Worm (Caenorhabditis elegans) whole organism, mixed stage, embryonic: ENCODE results near the gene M60.4.

Source experiments
- M03D4.4 ChIP-seq: sonication (generic microtip); optimal IDR thresholded peaks from 2 replicates; lab custom pipeline; 2017; ENCODE audit warnings: mild to moderate bottlenecking, missing genetic modification characterization, missing compliant biosample characterization
- bed-3 ChIP-seq: fragments of 200-800 bp; sonication (Bioruptor generic); optimal IDR thresholded peaks from 3 replicates; lab custom pipeline; 2018; ENCODE audit warnings: mild to moderate bottlenecking, missing genetic modification characterization, moderate library complexity, missing compliant biosample characterization
- blmp-1 ChIP-seq: fragments of 150-350 bp; optimal IDR thresholded peaks from 2 replicates; lab custom pipeline; 2014; ENCODE audit warnings: missing biosample characterization, missing genetic modification characterization
- ceh-43 ChIP-seq: fragments of 200-800 bp; sonication (Bioruptor generic); optimal IDR thresholded peaks from 2 replicates; lab custom pipeline; 2018; ENCODE audit warnings: mild to moderate bottlenecking, missing genetic modification characterization, moderate library complexity, missing compliant biosample characterization
- ceh-83 ChIP-seq: fragments of 200-800 bp; sonication (Bioruptor generic); optimal IDR thresholded peaks from 2 replicates; lab custom pipeline; 2018; ENCODE audit warnings: mild to moderate bottlenecking, missing genetic modification characterization, missing compliant biosample characterization
- ces-1 ChIP-seq: fragments of 150-350 bp; optimal IDR thresholded peaks from 2 replicates; lab custom pipeline; 2014; ENCODE audit warnings: missing biosample characterization, missing genetic modification reagents, missing genetic modification characterization
- cnd-1 ChIP-seq: fragments of 200-800 bp; sonication (Bioruptor generic); optimal IDR thresholded peaks from 2 replicates; lab custom pipeline; 2018; ENCODE audit warnings: mild to moderate bottlenecking, missing genetic modification characterization, missing compliant biosample characterization
- drap-1 ChIP-seq: fragments of 200-800 bp; sonication (Bioruptor generic); optimal IDR thresholded peaks from 3 replicates; lab custom pipeline; 2018; ENCODE audit warnings: mild to moderate bottlenecking, missing genetic modification characterization, missing compliant biosample characterization
- elt-1 ChIP-seq: sonication (generic microtip); optimal IDR thresholded peaks from 2 replicates; lab custom pipeline; 2017; ENCODE audit warnings: missing genetic modification characterization, mild to moderate bottlenecking, missing compliant biosample characterization, antibody characterized with exemption, moderate library complexity, borderline replicate concordance; ENCODE audit not compliant: insufficient read depth
- elt-3 ChIP-seq: fragments of 150-350 bp; optimal IDR thresholded peaks from 2 replicates; lab custom pipeline; 2014; ENCODE audit warnings: missing biosample characterization, missing genetic modification characterization
- flh-1 ChIP-seq: fragments of 200-800 bp; sonication (Bioruptor generic); optimal IDR thresholded peaks from 2 replicates; lab custom pipeline; 2018; ENCODE audit warnings: mild to moderate bottlenecking, missing genetic modification characterization, moderate library complexity, missing compliant biosample characterization
- ham-2 ChIP-seq: fragments of 200-800 bp; sonication (Bioruptor generic); optimal IDR thresholded peaks from 2 replicates; lab custom pipeline; 2018; ENCODE audit warnings: mild to moderate bottlenecking, missing genetic modification characterization, missing compliant biosample characterization
- hlh-1 ChIP-seq: fragments of 150-350 bp; optimal IDR thresholded peaks from 2 replicates; lab custom pipeline; 2014; ENCODE audit warnings: missing biosample characterization, missing genetic modification reagents, missing genetic modification characterization
- lin-13 ChIP-seq: fragments of 150-350 bp; optimal IDR thresholded peaks from 2 replicates; lab custom pipeline; 2014; ENCODE audit warnings: missing biosample characterization, missing genetic modification characterization
- lsy-2 ChIP-seq: fragments of 150-350 bp; optimal IDR thresholded peaks from 2 replicates; lab custom pipeline; 2014; ENCODE audit warnings: missing biosample characterization, missing genetic modification characterization
- mab-5 ChIP-seq: fragments of 150-350 bp; optimal IDR thresholded peaks from 2 replicates; lab custom pipeline; 2014; ENCODE audit warnings: missing biosample characterization, missing genetic modification characterization
- mep-1 ChIP-seq: fragments of 150-350 bp; optimal IDR thresholded peaks from 2 replicates; lab custom pipeline; 2017; ENCODE audit warnings: missing biosample characterization, missing genetic modification reagents, missing genetic modification characterization, inconsistent platforms
- nhr-237 ChIP-seq: fragments of 150-350 bp; optimal IDR thresholded peaks from 2 replicates; lab custom pipeline; 2014; ENCODE audit warnings: missing biosample characterization, missing genetic modification characterization
- nhr-28 ChIP-seq: fragments of 150-350 bp; optimal IDR thresholded peaks from 2 replicates; lab custom pipeline; 2014; ENCODE audit warnings: missing biosample characterization, missing genetic modification characterization
- nhr-76 ChIP-seq: sonication (generic microtip); optimal IDR thresholded peaks from 2 replicates; lab custom pipeline; 2017; ENCODE audit warnings: missing biosample characterization, missing genetic modification characterization
- sem-2 ChIP-seq: fragments of 200-800 bp; sonication (Bioruptor generic); optimal IDR thresholded peaks from 2 replicates; lab custom pipeline; 2018; ENCODE audit warnings: mild to moderate bottlenecking, missing genetic modification characterization, missing compliant biosample characterization
- snpc-4 ChIP-seq: fragments of 150-350 bp; optimal IDR thresholded peaks from 2 replicates; lab custom pipeline; 2014; ENCODE audit warnings: missing biosample characterization, missing genetic modification characterization
- sptf-1 ChIP-seq: sonication (generic microtip); optimal IDR thresholded peaks from 2 replicates; lab custom pipeline; 2017; ENCODE audit warnings: mild to moderate bottlenecking, missing genetic modification characterization, moderate library complexity, missing compliant biosample characterization
- tbx-8 ChIP-seq: fragments of 200-800 bp; sonication (Bioruptor generic); optimal IDR thresholded peaks from 2 replicates; lab custom pipeline; 2018; ENCODE audit warnings: mild to moderate bottlenecking, missing genetic modification characterization, moderate library complexity, missing compliant biosample characterization
- unc-120 ChIP-seq: sonication (generic microtip); optimal IDR thresholded peaks from 2 replicates; lab custom pipeline; 2017; ENCODE audit warnings: missing genetic modification characterization, missing compliant biosample characterization; ENCODE audit not compliant: poor library complexity, severe bottlenecking
- unc-62 ChIP-seq: fragments of 150-350 bp; optimal IDR thresholded peaks from 2 replicates; lab custom pipeline; 2014; ENCODE audit warnings: missing biosample characterization, missing genetic modification reagents, missing genetic modification characterization
- zip-8 ChIP-seq: fragments of 150-350 bp; optimal IDR thresholded peaks from 2 replicates; lab custom pipeline; 2014; ENCODE audit warnings: missing biosample characterization, missing genetic modification characterization
- ztf-11 ChIP-seq: fragments of 150-350 bp; optimal IDR thresholded peaks from 2 replicates; lab custom pipeline; 2014; ENCODE audit warnings: missing biosample characterization, missing genetic modification characterization

Gene M60.4

ce11 chrX:8235994-8236393, at the start of gene M60.4:
M60.4 (minus strand) TSS chrX:8236314.
- no peak for TF ChIP-seq unc-120 (tag; lab: Kevin White, UChicago)
- no peak for TF ChIP-seq ces-1 (GFP tag; lab: Kevin White, UChicago)
- peak; percentile 54 for TF ChIP-seq unc-62 (GFP tag; lab: Kevin White, UChicago)

ce11 chrX:8285169-8285796, 49.2 kb upstream of the M60.4 start, which contains the start of the genes fis-2 and F13B9.2:
fis-2 (minus strand) TSS chrX:8285219.
F13B9.2 (plus strand) TSS chrX:8285683.
- peak; percentile 89 for TF ChIP-seq elt-1
- no peak for TF ChIP-seq sem-2
- no peak for TF ChIP-seq nhr-76 (tag; lab: Kevin White, UChicago)
- TF ChIP-seq ham-2 (GFP tag; lab: Kevin White, UChicago): peak; percentile 36
- no peak for TF ChIP-seq mab-5 (tag; lab: Kevin White, UChicago)
- TF ChIP-seq nhr-28 (tag; lab: Kevin White, UChicago): no peak
- peak; percentile 1 for TF ChIP-seq blmp-1 (tag; lab: Kevin White, UChicago)
- TF ChIP-seq, all 35 proteins: peak for 3

ce11 chrX:8284003-8284402, 47.9 kb upstream of the M60.4 start:
- TF ChIP-seq flh-1: no peak
- TF ChIP-seq drap-1 (GFP tag; lab: Kevin White, UChicago): no peak
- TF ChIP-seq mep-1 (tag; lab: Kevin White, UChicago): no peak
- TF ChIP-seq unc-62 (GFP tag; lab: Kevin White, UChicago): no peak
- TF ChIP-seq nhr-76 (tag; lab: Kevin White, UChicago): no peak

ce11 chrX:8276984-8277383, 40.9 kb upstream of the M60.4 start:
- TF ChIP-seq ces-1 (GFP tag; lab: Kevin White, UChicago): no peak
- TF ChIP-seq ceh-43 (GFP tag; lab: Kevin White, UChicago): no peak
- no peak for TF ChIP-seq snpc-4 (tag; lab: Kevin White, UChicago)
- no peak for TF ChIP-seq zip-8 (tag; lab: Kevin White, UChicago)
- no peak for TF ChIP-seq bed-3
- no peak for TF ChIP-seq unc-62 (GFP tag; lab: Kevin White, UChicago)
- TF ChIP-seq mep-1 (tag; lab: Kevin White, UChicago): no peak
- no peak for TF ChIP-seq blmp-1 (tag; lab: Kevin White, UChicago)
- TF ChIP-seq elt-3 (tag; lab: Kevin White, UChicago): no peak
- no peak for TF ChIP-seq lsy-2 (tag; lab: Kevin White, UChicago)
- TF ChIP-seq nhr-76 (tag; lab: Kevin White, UChicago): no peak
- no peak for TF ChIP-seq drap-1 (GFP tag; lab: Kevin White, UChicago)
- no peak for TF ChIP-seq ham-2 (GFP tag; lab: Kevin White, UChicago)
- TF ChIP-seq tbx-8: no peak
- TF ChIP-seq, all 35 proteins: peak for 0

ce11 chrX:8276333-8276732, 40.2 kb upstream of the M60.4 start:
- peak; percentile 42 for TF ChIP-seq unc-120 (tag; lab: Kevin White, UChicago)
- TF ChIP-seq sptf-1 (tag; lab: Kevin White, UChicago): peak; percentile 18
- TF ChIP-seq lin-13 (tag; lab: Kevin White, UChicago): no peak
- no peak for TF ChIP-seq mab-5 (tag; lab: Kevin White, UChicago)

ce11 chrX:8274869-8275268, 38.8 kb upstream of the M60.4 start, which contains the start of gene ksr-1:
ksr-1 (plus strand) TSS chrX:8275169.
- TF ChIP-seq ces-1 (GFP tag; lab: Kevin White, UChicago) (no peak), hlh-1 (tag; lab: Kevin White, UChicago) (no peak), elt-1 (no peak), mab-5 (tag; lab: Kevin White, UChicago) (no peak), nhr-237 (tag; lab: Kevin White, UChicago) (no peak), nhr-76 (tag; lab: Kevin White, UChicago) (no peak), elt-3 (tag; lab: Kevin White, UChicago) (no peak), sptf-1 (tag; lab: Kevin White, UChicago) (no peak), M03D4.4 (tag; lab: Kevin White, UChicago) (no peak), ceh-83 (GFP tag; lab: Kevin White, UChicago) (no peak), mep-1 (tag; lab: Kevin White, UChicago) (no peak), unc-62 (GFP tag; lab: Kevin White, UChicago) (no peak), ztf-11 (tag; lab: Kevin White, UChicago) (no peak), unc-120 (tag; lab: Kevin White, UChicago) (no peak), drap-1 (GFP tag; lab: Kevin White, UChicago) (no peak), cnd-1 (tag; lab: Kevin White, UChicago) (no peak), zip-8 (tag; lab: Kevin White, UChicago) (no peak)
- TF ChIP-seq, all 35 proteins: peak for 0
